Fruit fly (Drosophila melanogaster) whole organism, embryonic: ENCODE measurements around the gene CG43680.

Experiments
- Antp ChIP-seq: fragments of 200-800 bp; sonication (Bioruptor generic); optimal IDR thresholded peaks from 3 replicates; lab custom pipeline; 2016; ENCODE audit warnings: missing biosample characterization, missing genetic modification characterization
- CG10209 ChIP-seq: fragments of 200-800 bp; sonication (Bioruptor generic); optimal IDR thresholded peaks from 3 replicates; lab custom pipeline; 2017; ENCODE audit warnings: missing biosample characterization, mild to moderate bottlenecking, missing genetic modification characterization, missing genetic modification reagents
- CG1024 ChIP-seq: fragments of 200-800 bp; sonication (Bioruptor generic); IDR thresholded peaks from 2 replicates; pipeline ENCODE4 v1.3.6; 2022; ENCODE audit warnings: missing biosample characterization, missing genetic modification characterization
- CG10274 ChIP-seq: fragments of 200-800 bp; sonication (Bioruptor generic); optimal IDR thresholded peaks from 3 replicates; lab custom pipeline; 2017; ENCODE audit warnings: missing biosample characterization, mild to moderate bottlenecking, missing genetic modification characterization
- CG17359 ChIP-seq: fragments of 200-800 bp; sonication (Bioruptor generic); optimal IDR thresholded peaks from 3 replicates; lab custom pipeline; 2018; ENCODE audit warnings: missing biosample characterization, mild to moderate bottlenecking, missing genetic modification characterization, moderate library complexity
- CG17912 ChIP-seq: fragments of 200-800 bp; sonication (Bioruptor generic); optimal IDR thresholded peaks from 2 replicates; lab custom pipeline; 2018; ENCODE audit warnings: missing biosample characterization, mild to moderate bottlenecking, missing genetic modification characterization
- CG3407 ChIP-seq: fragments of 200-800 bp; sonication (Bioruptor generic); optimal IDR thresholded peaks from 2 replicates; lab custom pipeline; 2018; ENCODE audit warnings: missing biosample characterization, mild to moderate bottlenecking, missing genetic modification characterization
- CG3726 ChIP-seq: fragments of 200-800 bp; sonication (Bioruptor generic); IDR thresholded peaks from 3 replicates; pipeline ENCODE4, ENCODE4 v1.3.6; 2022; ENCODE audit warnings: missing biosample characterization, missing genetic modification characterization
- CG3847 ChIP-seq: fragments of 200-800 bp; sonication (Bioruptor generic); IDR thresholded peaks from 2 replicates; pipeline ENCODE4 v1.3.6; 2022; ENCODE audit warnings: missing biosample characterization, missing genetic modification characterization
- CG4424 ChIP-seq: fragments of 200-800 bp; sonication (Bioruptor generic); optimal IDR thresholded peaks from 3 replicates; lab custom pipeline; 2016; ENCODE audit warnings: missing biosample characterization, missing genetic modification characterization
- CG6254 ChIP-seq: fragments of 200-800 bp; sonication (Bioruptor generic); optimal IDR thresholded peaks from 3 replicates; lab custom pipeline; 2017; ENCODE audit warnings: mild to moderate bottlenecking, missing biosample characterization, missing genetic modification reagents, missing genetic modification characterization
- CG7357 ChIP-seq: fragments of 200-800 bp; sonication (Bioruptor generic); IDR thresholded peaks from 3 replicates; pipeline ENCODE4 v1.3.6; 2022; ENCODE audit warnings: missing biosample characterization, missing genetic modification characterization
- CG7745 ChIP-seq: fragments of 200-800 bp; sonication (Bioruptor generic); optimal IDR thresholded peaks from 2 replicates; lab custom pipeline; 2018; ENCODE audit warnings: missing biosample characterization, mild to moderate bottlenecking, missing genetic modification characterization, moderate library complexity
- CG7928 ChIP-seq: fragments of 200-800 bp; sonication (Bioruptor generic); optimal IDR thresholded peaks from 2 replicates; lab custom pipeline; 2017; ENCODE audit warnings: missing biosample characterization, mild to moderate bottlenecking, missing genetic modification characterization
- CG8089 ChIP-seq: fragments of 200-800 bp; sonication (Bioruptor generic); optimal IDR thresholded peaks from 3 replicates; lab custom pipeline; 2016; ENCODE audit warnings: missing biosample characterization, missing genetic modification characterization
- CG8478 ChIP-seq: fragments of >200 bp; optimal IDR thresholded peaks from 2 replicates; lab custom pipeline; 2018
- CG9437 ChIP-seq: fragments of 200-800 bp; sonication (Bioruptor generic); optimal IDR thresholded peaks from 2 replicates; lab custom pipeline; 2018; ENCODE audit warnings: missing biosample characterization, mild to moderate bottlenecking, missing genetic modification characterization
- CG9932 ChIP-seq: fragments of 200-800 bp; sonication (Bioruptor generic); IDR thresholded peaks from 2 replicates; pipeline ENCODE4 v1.3.6; 2022; ENCODE audit warnings: missing biosample characterization, missing genetic modification characterization
- CHES-1-like ChIP-seq: fragments of 200-800 bp; sonication (Bioruptor generic); optimal IDR thresholded peaks from 2 replicates; lab custom pipeline; 2016; ENCODE audit warnings: missing biosample characterization, missing genetic modification characterization
- Dfd ChIP-seq, 2 experiments: fragments of >200 bp; optimal IDR thresholded peaks; 2 replicates each; lab custom pipeline; 2017; ENCODE audit warnings: missing biosample characterization in 2 of 2, missing genetic modification characterization in 2 of 2
- E2f2 ChIP-seq: fragments of 200-800 bp; sonication (Bioruptor generic); IDR thresholded peaks from 2 replicates; pipeline ENCODE4 v1.3.6; 2022; ENCODE audit warnings: missing biosample characterization, missing genetic modification characterization
- HHEX ChIP-seq: fragments of 200-800 bp; sonication (Bioruptor generic); optimal IDR thresholded peaks from 3 replicates; lab custom pipeline; 2017; ENCODE audit warnings: missing biosample characterization, mild to moderate bottlenecking, missing genetic modification characterization, missing genetic modification reagents
- HLH4C ChIP-seq: fragments of 200-800 bp; sonication (Bioruptor generic); IDR thresholded peaks from 3 replicates; pipeline ENCODE4 v1.3.6; 2022; ENCODE audit warnings: missing biosample characterization, missing genetic modification characterization; ENCODE audit not compliant: partially characterized antibody
- Hmx ChIP-seq: fragments of 200-800 bp; sonication (Bioruptor generic); optimal IDR thresholded peaks from 2 replicates; lab custom pipeline; 2016; ENCODE audit warnings: missing biosample characterization, missing genetic modification characterization
- Hr3 ChIP-seq: fragments of 200-800 bp; sonication (Bioruptor generic); optimal IDR thresholded peaks from 3 replicates; lab custom pipeline; 2016; ENCODE audit warnings: missing biosample characterization, missing genetic modification characterization
- MBD-R2 ChIP-seq: fragments of 200-800 bp; sonication (Bioruptor generic); IDR thresholded peaks from 2 replicates; pipeline ENCODE4 v1.3.6; 2022; ENCODE audit warnings: missing biosample characterization, missing genetic modification characterization
- NC2β ChIP-seq: fragments of 200-800 bp; sonication (Bioruptor generic); optimal IDR thresholded peaks from 2 replicates; lab custom pipeline; 2016; ENCODE audit warnings: missing biosample characterization, missing genetic modification characterization
- Nf-YB ChIP-seq: fragments of 200-800 bp; sonication (Bioruptor generic); optimal IDR thresholded peaks from 3 replicates; lab custom pipeline; 2019; ENCODE audit warnings: missing biosample characterization, mild to moderate bottlenecking, missing genetic modification characterization, moderate library complexity
- Ptx1 ChIP-seq: fragments of 200-800 bp; sonication (Bioruptor generic); IDR thresholded peaks from 2 replicates; pipeline ENCODE4 v1.3.6; 2022; ENCODE audit warnings: missing biosample characterization, missing genetic modification characterization
- Sin3A ChIP-seq: fragments of >200 bp; optimal IDR thresholded peaks from 2 replicates; lab custom pipeline; 2018
- Sox102F ChIP-seq: fragments of 200-800 bp; sonication (Bioruptor generic); optimal IDR thresholded peaks from 2 replicates; lab custom pipeline; 2018; ENCODE audit warnings: missing biosample characterization, mild to moderate bottlenecking, missing genetic modification characterization, moderate library complexity
- Ssrp ChIP-seq: fragments of 200-800 bp; sonication (Bioruptor generic); optimal IDR thresholded peaks from 2 replicates; lab custom pipeline; 2018; ENCODE audit warnings: missing biosample characterization, mild to moderate bottlenecking, missing genetic modification characterization, moderate library complexity
- amos ChIP-seq: fragments of 200-800 bp; sonication (Bioruptor generic); IDR thresholded peaks from 2 replicates; pipeline ENCODE4 v1.3.6; 2022; ENCODE audit warnings: missing biosample characterization, missing genetic modification characterization; ENCODE audit not compliant: partially characterized antibody
- ase ChIP-seq: fragments of 200-800 bp; sonication (Bioruptor generic); IDR thresholded peaks from 3 replicates; pipeline ENCODE4 v1.3.6; 2022; ENCODE audit warnings: missing biosample characterization, missing genetic modification characterization
- az2 ChIP-seq: fragments of 200-800 bp; sonication (Bioruptor generic); optimal IDR thresholded peaks from 3 replicates; lab custom pipeline; 2016; ENCODE audit warnings: missing biosample characterization, missing genetic modification characterization
- caup ChIP-seq: fragments of 200-800 bp; sonication (Bioruptor generic); optimal IDR thresholded peaks from 3 replicates; lab custom pipeline; 2017; ENCODE audit warnings: missing biosample characterization, mild to moderate bottlenecking, missing genetic modification characterization, moderate library complexity; ENCODE audit not compliant: severe bottlenecking
- exex ChIP-seq: fragments of 200-800 bp; sonication (Bioruptor generic); optimal IDR thresholded peaks from 4 replicates; lab custom pipeline; 2018; ENCODE audit warnings: missing biosample characterization, mild to moderate bottlenecking, missing genetic modification characterization, moderate library complexity
- gce ChIP-seq: fragments of 200-800 bp; sonication (Bioruptor generic); IDR thresholded peaks from 3 replicates; pipeline ENCODE4 v1.3.6; 2022; ENCODE audit warnings: missing biosample characterization, missing genetic modification characterization
- mam ChIP-seq: fragments of 200-800 bp; sonication (Bioruptor generic); optimal IDR thresholded peaks from 3 replicates; lab custom pipeline; 2016; ENCODE audit warnings: missing biosample characterization, missing genetic modification characterization
- nmo ChIP-seq: fragments of 200-800 bp; sonication (Bioruptor generic); optimal IDR thresholded peaks from 2 replicates; lab custom pipeline; 2018; ENCODE audit warnings: missing biosample characterization, mild to moderate bottlenecking, missing genetic modification characterization, moderate library complexity
- phol ChIP-seq: fragments of 200-800 bp; sonication (Bioruptor generic); optimal IDR thresholded peaks from 3 replicates; lab custom pipeline; 2018; ENCODE audit warnings: missing biosample characterization, mild to moderate bottlenecking, missing genetic modification characterization, moderate library complexity
- sc ChIP-seq, 3 experiments: fragments of >200 bp in 2 of 3; fragments of 200-800 bp in 1 of 3; sonication (Bioruptor generic) in 1 of 3; optimal IDR thresholded peaks; 2 replicates in 2 of 3; 3 replicates in 1 of 3; lab custom pipeline; 2017; ENCODE audit warnings: mild to moderate bottlenecking in 1 of 3, missing biosample characterization in 1 of 3, missing genetic modification characterization in 1 of 3, missing genetic modification reagents in 1 of 3
- scrt ChIP-seq: fragments of 200-800 bp; sonication (Bioruptor generic); optimal IDR thresholded peaks from 2 replicates; lab custom pipeline; 2018; ENCODE audit warnings: missing biosample characterization, mild to moderate bottlenecking, missing genetic modification characterization, moderate library complexity
- sens-2 ChIP-seq: fragments of 200-800 bp; sonication (Bioruptor generic); IDR thresholded peaks from 2 replicates; pipeline ENCODE4 v1.3.6; 2022; ENCODE audit warnings: missing biosample characterization, missing genetic modification characterization
- sisA ChIP-seq: fragments of 200-800 bp; sonication (Bioruptor generic); IDR thresholded peaks from 2 replicates; pipeline ENCODE4 v1.3.6; 2022; ENCODE audit warnings: missing biosample characterization, missing genetic modification characterization
- slbo ChIP-seq: fragments of 200-800 bp; sonication (Bioruptor generic); IDR thresholded peaks from 2 replicates; pipeline ENCODE4 v1.3.6; 2022; ENCODE audit warnings: missing biosample characterization, missing genetic modification characterization
- slp2 ChIP-seq: fragments of 200-800 bp; sonication (Bioruptor generic); optimal IDR thresholded peaks from 2 replicates; lab custom pipeline; 2016; ENCODE audit warnings: missing biosample characterization, missing genetic modification characterization
- stwl ChIP-seq: fragments of 200-800 bp; sonication (Bioruptor generic); optimal IDR thresholded peaks from 3 replicates; lab custom pipeline; 2018; ENCODE audit warnings: missing biosample characterization, mild to moderate bottlenecking, missing genetic modification characterization, moderate library complexity
- tgo ChIP-seq: fragments of 200-800 bp; sonication (Bioruptor generic); IDR thresholded peaks from 3 replicates; pipeline ENCODE4 v1.3.6; 2022; ENCODE audit warnings: missing biosample characterization, missing genetic modification characterization

CG43680 gene

dm6 chr3L:15098659-15099512, 45.7 kb upstream of the CG43680 start (continued):
- TF ChIP-seq NC2β (no peak), gce (peak; percentile 91; the same call in 2 of the 3 replicates), caup (GFP tag; lab: Kevin White, UChicago) (peak; percentile 84), Hmx (GFP tag; lab: Kevin White, UChicago) (no peak), Hr3 (GFP tag; lab: Kevin White, UChicago) (peak; percentile 64), Ssrp (peak; percentile 82), Nf-YB (GFP tag; lab: Kevin White, UChicago) (peak; percentile 76), CG7928 (GFP tag; lab: Kevin White, UChicago) (peak; percentile 5), CG17912 (GFP tag; lab: Kevin White, UChicago) (peak; percentile 2), CG9437 (GFP tag; lab: Kevin White, UChicago) (peak; percentile 78), CG7745 (no peak), CG10209 (GFP tag; lab: Kevin White, UChicago) (peak; percentile 74), CG3407 (GFP tag; lab: Kevin White, UChicago) (peak; percentile 79), Ptx1 (GFP tag; lab: Robert Waterston, UW) (peak; percentile 92), CHES-1-like (GFP tag; lab: Kevin White, UChicago) (no peak), tgo (peak; percentile 90), CG3726 (GFP tag; lab: Robert Waterston, UW) (peak; percentile 71; the same call in 1 of the 3 replicates), CG1024 (GFP tag; lab: Robert Waterston, UW) (peak; percentile 85), CG7357 (peak; percentile 76), sens-2 (GFP tag; lab: Robert Waterston, UW) (0 out of 2 replicates have a peak, but pooled peaks have one; percentile 5), sc (optimal IDR thresholded peaks at IDR 0.05; lab: Kevin White, UChicago) (no peak), sc (GFP tag; optimal IDR thresholded peaks at IDR 0.05; lab: Kevin White, UChicago) (peak; percentile 77), slp2 (GFP tag; lab: Kevin White, UChicago) (no peak), CG9932 (GFP tag; lab: Robert Waterston, UW) (peak; percentile 52; the same call in 1 of the 2 replicates), CG8089 (GFP tag; lab: Kevin White, UChicago) (no peak), E2f2 (GFP tag; lab: Robert Waterston, UW) (peak; percentile 51; the same call in 1 of the 2 replicates), scrt (peak; percentile 84), CG3847 (GFP tag; lab: Robert Waterston, UW) (no peak), CG6254 (GFP tag; lab: Kevin White, UChicago) (peak; percentile 88), phol (tag; lab: Kevin White, UChicago) (peak; percentile 95), CG8478 (lab: Kevin White, UChicago) (no peak), slbo (GFP tag; lab: Robert Waterston, UW) (peak; percentile 71), amos (GFP tag; lab: Robert Waterston, UW) (no peak), Sox102F (GFP tag; lab: Kevin White, UChicago) (peak; percentile 85), Dfd (GFP tag; optimal IDR thresholded peaks at IDR 0.05; lab: Kevin White, UChicago) (no peak), nmo (GFP tag; lab: Kevin White, UChicago) (peak; percentile 85), ase (GFP tag; lab: Robert Waterston, UW) (peak; percentile 70; the same call in 2 of the 3 replicates), HHEX (GFP tag; lab: Kevin White, UChicago) (peak; percentile 87), sisA (peak; percentile 67; the same call in 1 of the 2 replicates), Sin3A (lab: Kevin White, UChicago) (no peak), az2 (peak; percentile 80), CG10274 (GFP tag; lab: Kevin White, UChicago) (peak; percentile 31), MBD-R2 (no peak), HLH4C (GFP tag; lab: Robert Waterston, UW) (no peak), CG4424 (GFP tag; lab: Kevin White, UChicago) (peak; percentile 86), Antp (GFP tag; lab: Kevin White, UChicago) (peak; percentile 32), stwl (tag; lab: Kevin White, UChicago) (peak; percentile 17), exex (tag; lab: Kevin White, UChicago) (peak; percentile 78), CG17359 (tag; lab: Kevin White, UChicago) (peak; percentile 91), mam (GFP tag; lab: Kevin White, UChicago) (no peak)
